Fruit fly (Drosophila melanogaster): Measurements from ENCODE around the gene hyx.

hyx gene

DNA sequence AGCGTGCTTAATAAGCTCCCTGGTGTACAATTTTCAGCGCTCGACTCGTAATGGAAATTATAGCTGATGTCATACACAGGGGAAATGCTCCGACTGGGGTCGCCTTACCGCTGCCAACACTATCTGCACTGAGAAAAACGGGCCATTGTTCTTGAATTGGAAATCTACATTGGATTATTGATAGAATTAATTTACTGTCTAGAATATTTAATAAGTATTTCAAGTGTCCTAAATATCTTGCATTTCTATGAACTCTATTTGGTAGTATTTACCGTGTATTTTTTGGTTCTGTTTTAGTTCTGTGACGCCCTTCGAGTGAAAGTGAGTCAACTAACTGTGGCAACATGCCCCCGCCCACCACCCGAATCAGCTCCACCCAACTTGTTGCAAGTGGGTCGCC lies 44.8 kb downstream of the hyx start (continued):
- no peak for TF ChIP-seq sug (tag; optimal IDR thresholded peaks at IDR 0.05)
- TF ChIP-seq corto (GFP tag; optimal IDR thresholded peaks at IDR 0.05): no peak
- no peak for TF ChIP-seq Optix (GFP tag; IDR thresholded peaks at IDR 0.05)
- peak; percentile 12 for TF ChIP-seq CoRest (tag; optimal IDR thresholded peaks at IDR 0.05)
- no peak for TF ChIP-seq NC2β (GFP tag; optimal IDR thresholded peaks at IDR 0.05)
- no peak for TF ChIP-seq crp (GFP tag; optimal IDR thresholded peaks at IDR 0.05)
- no peak for TF ChIP-seq CG13287 (GFP tag; IDR thresholded peaks at IDR 0.05; ENCODE audit: partially characterized antibody)
- TF ChIP-seq Jarid2 (GFP tag; optimal IDR thresholded peaks at IDR 0.05): no peak
- no peak for TF ChIP-seq CG9609 (GFP tag; optimal IDR thresholded peaks at IDR 0.05)
- TF ChIP-seq CG14050 (GFP tag; IDR thresholded peaks at IDR 0.05): no peak
- no peak for TF ChIP-seq CG11456 (GFP tag; IDR thresholded peaks at IDR 0.05)
- no peak for TF ChIP-seq luna (GFP tag; optimal IDR thresholded peaks at IDR 0.05)
- no peak for TF ChIP-seq NFAT (GFP tag; IDR thresholded peaks at IDR 0.05)
- TF ChIP-seq Nf-YA (GFP tag; IDR thresholded peaks at IDR 0.05): no peak
- peak; percentile 43 for TF ChIP-seq unpg (GFP tag; optimal IDR thresholded peaks at IDR 0.05)
- TF ChIP-seq CG17802 (tag; optimal IDR thresholded peaks at IDR 0.05): no peak
- no peak for TF ChIP-seq CG15073 (GFP tag; optimal IDR thresholded peaks at IDR 0.05)
- no peak for TF ChIP-seq CG12299 (tag; optimal IDR thresholded peaks at IDR 0.05)
- TF ChIP-seq CG8944 (GFP tag; optimal IDR thresholded peaks at IDR 0.05): no peak
- peak; percentile 55 for TF ChIP-seq Sox102F (GFP tag; optimal IDR thresholded peaks at IDR 0.05)
- TF ChIP-seq Hey (tag; optimal IDR thresholded peaks at IDR 0.05): no peak
- no peak for TF ChIP-seq ase (GFP tag; IDR thresholded peaks at IDR 0.05)
- no peak for TF ChIP-seq Opbp (GFP tag; IDR thresholded peaks at IDR 0.05; ENCODE audit: partially characterized antibody)
- TF ChIP-seq chm (GFP tag; IDR thresholded peaks at IDR 0.05): no peak
- no peak for TF ChIP-seq tup (GFP tag; optimal IDR thresholded peaks at IDR 0.05)
- no peak for TF ChIP-seq stwl (tag; optimal IDR thresholded peaks at IDR 0.05)
- no peak for TF ChIP-seq C15 (GFP tag; IDR thresholded peaks at IDR 0.05)
- no peak for TF ChIP-seq hb (GFP tag; IDR thresholded peaks at IDR 0.05; ENCODE audit: partially characterized antibody)
- no peak for TF ChIP-seq pzg (GFP tag; optimal IDR thresholded peaks at IDR 0.05)
- TF ChIP-seq shn (GFP tag; optimal IDR thresholded peaks at IDR 0.05): no peak
- TF ChIP-seq Asciz (GFP tag; optimal IDR thresholded peaks at IDR 0.05): peak; percentile 46
- TF ChIP-seq Dp (GFP tag; optimal IDR thresholded peaks at IDR 0.05): no peak
- TF ChIP-seq CG16779 (GFP tag; IDR thresholded peaks at IDR 0.05): no peak
- TF ChIP-seq sima (GFP tag; optimal IDR thresholded peaks at IDR 0.05): no peak
- no peak for TF ChIP-seq CG11085 (GFP tag; IDR thresholded peaks at IDR 0.05)
- no peak for TF ChIP-seq yki (optimal IDR thresholded peaks at IDR 0.05)
- TF ChIP-seq CG13894 (tag; optimal IDR thresholded peaks at IDR 0.05): no peak
- peak; percentile 20 for TF ChIP-seq CG10543 (GFP tag; optimal IDR thresholded peaks at IDR 0.05)
- no peak for TF ChIP-seq lola (GFP tag; optimal IDR thresholded peaks at IDR 0.05)
- TF ChIP-seq Gug (GFP tag; IDR thresholded peaks at IDR 0.05): no peak
- TF ChIP-seq CG6689 (GFP tag; IDR thresholded peaks at IDR 0.05): 0 out of 2 replicates have a peak, but pooled peaks have one; percentile 17
- TF ChIP-seq CG16813 (GFP tag; IDR thresholded peaks at IDR 0.05; ENCODE audit: partially characterized antibody): no peak
- TF ChIP-seq CG31441 (GFP tag; IDR thresholded peaks at IDR 0.05): peak; percentile 34; the same call in 1 of the 2 replicates
- 0 out of 3 replicates have a peak, but pooled peaks have one; percentile 9 for TF ChIP-seq CG3726 (GFP tag; IDR thresholded peaks at IDR 0.05)
- peak; percentile 39 for TF ChIP-seq cwo (GFP tag; optimal IDR thresholded peaks at IDR 0.05)
- TF ChIP-seq Dip3 (GFP tag; optimal IDR thresholded peaks at IDR 0.05): no peak
- TF ChIP-seq Ets97D (GFP tag; optimal IDR thresholded peaks at IDR 0.05): no peak
- TF ChIP-seq D19B (GFP tag; optimal IDR thresholded peaks at IDR 0.05): no peak
- TF ChIP-seq Ravus (GFP tag; IDR thresholded peaks at IDR 0.05): no peak
- TF ChIP-seq CG8290 (GFP tag; optimal IDR thresholded peaks at IDR 0.05): no peak
- TF ChIP-seq CG8290 (tag; optimal IDR thresholded peaks at IDR 0.05): peak in 1 of 2 experiments; percentile 56
- TF ChIP-seq CG15269 (tag; optimal IDR thresholded peaks at IDR 0.05): peak; percentile 44
